Fruit fly (Drosophila melanogaster): Measurements from ENCODE around the gene Tl.
A peak's percentile ranks its signal among the peaks of the same experiment; 100 is the strongest.

The Tl gene

DNA sequence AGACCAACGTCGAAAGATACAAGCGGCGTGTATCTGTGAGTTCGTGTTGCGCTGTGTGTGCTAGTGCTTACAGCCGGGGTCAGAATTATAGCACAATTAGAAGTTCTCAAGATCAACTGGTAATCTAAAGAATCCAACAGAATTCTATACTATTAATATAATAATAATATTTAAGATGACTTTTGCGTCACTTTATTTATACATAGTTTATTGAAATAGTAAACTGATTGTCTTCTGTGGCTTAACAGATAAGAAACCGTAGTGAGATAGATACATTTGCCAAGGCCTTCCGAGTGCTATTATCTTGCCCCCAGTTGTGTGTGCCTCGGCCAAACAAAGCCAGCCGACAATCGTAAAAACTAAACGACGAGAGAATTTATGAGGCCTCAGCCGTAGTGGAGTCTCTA is 87.4 kb downstream of the Tl start (continued):
- peak; percentile 70 for TF ChIP-seq ATbp (GFP tag; optimal IDR thresholded peaks at IDR 0.05)
- peak; percentile 60 for TF ChIP-seq CG4424 (GFP tag; optimal IDR thresholded peaks at IDR 0.05)
- peak; percentile 2 for TF ChIP-seq Dek (tag; optimal IDR thresholded peaks at IDR 0.05)
- no peak for TF ChIP-seq bab2 (GFP tag; optimal IDR thresholded peaks at IDR 0.05)
- no peak for TF ChIP-seq Nf-YA (GFP tag; IDR thresholded peaks at IDR 0.05)
- TF ChIP-seq CG30020 (tag; optimal IDR thresholded peaks at IDR 0.05), result peak; percentile 31
- TF ChIP-seq bsh (GFP tag; optimal IDR thresholded peaks at IDR 0.05), result peak; percentile 80 to 85
- TF ChIP-seq dmrt99B (tag; optimal IDR thresholded peaks at IDR 0.05), result peak; percentile 67
- 0 out of 3 replicates have a peak, but pooled peaks have one; percentile 17 for TF ChIP-seq Mrtf (GFP tag; IDR thresholded peaks at IDR 0.05)
- TF ChIP-seq Hsf (GFP tag; optimal IDR thresholded peaks at IDR 0.05), result peak; percentile 23
- peak; percentile 44; the same call in 1 of the 2 replicates for TF ChIP-seq ttk (GFP tag; IDR thresholded peaks at IDR 0.05)
- TF ChIP-seq Ravus (GFP tag; IDR thresholded peaks at IDR 0.05), result no peak
- no peak for TF ChIP-seq Pdp1 (GFP tag; optimal IDR thresholded peaks at IDR 0.05)
- no peak for TF ChIP-seq bbx (GFP tag; IDR thresholded peaks at IDR 0.05; ENCODE audit: partially characterized antibody)
- TF ChIP-seq Myb (GFP tag; optimal IDR thresholded peaks at IDR 0.05), result no peak
- TF ChIP-seq HmgZ (tag; optimal IDR thresholded peaks at IDR 0.05), result peak; percentile 25
- TF ChIP-seq CG2202 (tag; optimal IDR thresholded peaks at IDR 0.05), result peak; percentile 73
- no peak for TF ChIP-seq CG6765 (GFP tag; optimal IDR thresholded peaks at IDR 0.05)
- TF ChIP-seq onecut (GFP tag; IDR thresholded peaks at IDR 0.05), result peak; percentile 57
- peak; percentile 78 for TF ChIP-seq CG11504 (tag; optimal IDR thresholded peaks at IDR 0.05)
- TF ChIP-seq trem (tag; optimal IDR thresholded peaks at IDR 0.05), result peak; percentile 73
- no peak for TF ChIP-seq trh (GFP tag; optimal IDR thresholded peaks at IDR 0.05)
- TF ChIP-seq Poxn (GFP tag; IDR thresholded peaks at IDR 0.05), result no peak
- TF ChIP-seq E2f2 (GFP tag; IDR thresholded peaks at IDR 0.05), result peak; percentile 31; the same call in 1 of the 2 replicates
- peak; percentile 77 for TF ChIP-seq vvl (GFP tag; IDR thresholded peaks at IDR 0.05)
- TF ChIP-seq Hey (tag; optimal IDR thresholded peaks at IDR 0.05), result no peak
- no peak for TF ChIP-seq CG13287 (GFP tag; IDR thresholded peaks at IDR 0.05; ENCODE audit: partially characterized antibody)
- TF ChIP-seq CG7987 (GFP tag; optimal IDR thresholded peaks at IDR 0.05), result peak; percentile 0
- TF ChIP-seq aop (GFP tag; IDR thresholded peaks at IDR 0.05), result no peak
- peak in 1 of 2 experiments; percentile 37 for TF ChIP-seq dpn (GFP tag; optimal IDR thresholded peaks at IDR 0.05)
- no peak for TF ChIP-seq klu (GFP tag; IDR thresholded peaks at IDR 0.05)
- TF ChIP-seq Sox100B (GFP tag; optimal IDR thresholded peaks at IDR 0.05), result peak; percentile 78
- peak; percentile 17 for TF ChIP-seq wek (GFP tag; optimal IDR thresholded peaks at IDR 0.05)
- TF ChIP-seq Drgx (GFP tag; IDR thresholded peaks at IDR 0.05), result peak; percentile 74
- TF ChIP-seq ERR (GFP tag; optimal IDR thresholded peaks at IDR 0.05), result no peak
- TF ChIP-seq CG6272 (GFP tag; IDR thresholded peaks at IDR 0.05), result no peak
- no peak for TF ChIP-seq sna (GFP tag; IDR thresholded peaks at IDR 0.05; ENCODE audit: partially characterized antibody)
- peak; percentile 78 for TF ChIP-seq CG7556 (GFP tag; optimal IDR thresholded peaks at IDR 0.05)
- TF ChIP-seq CG31441 (GFP tag; IDR thresholded peaks at IDR 0.05), result peak; percentile 81
- TF ChIP-seq CG18011 (GFP tag; optimal IDR thresholded peaks at IDR 0.05), result no peak
- peak; percentile 43 for TF ChIP-seq CG14441 (GFP tag; IDR thresholded peaks at IDR 0.05)
- TF ChIP-seq fru (optimal IDR thresholded peaks at IDR 0.05), result no peak
- TF ChIP-seq CG14710 (tag; optimal IDR thresholded peaks at IDR 0.05), result peak; percentile 84
- TF ChIP-seq MESR4 (GFP tag; optimal IDR thresholded peaks at IDR 0.05), result no peak
- peak; percentile 73 for TF ChIP-seq fd96Cb (tag; optimal IDR thresholded peaks at IDR 0.05)
- TF ChIP-seq Sin3A (optimal IDR thresholded peaks at IDR 0.05), result no peak
- TF ChIP-seq lab (GFP tag; optimal IDR thresholded peaks at IDR 0.05), result peak; percentile 69
- no peak for TF ChIP-seq Lim3 (GFP tag; IDR thresholded peaks at IDR 0.05)
- peak; percentile 57 for TF ChIP-seq Asciz (GFP tag; optimal IDR thresholded peaks at IDR 0.05)
- peak; percentile 5 for TF ChIP-seq Fer2 (tag; optimal IDR thresholded peaks at IDR 0.05)
- peak; percentile 4 for TF ChIP-seq CG6654 (GFP tag; optimal IDR thresholded peaks at IDR 0.05)
